Worm (Caenorhabditis elegans) whole organism, early embryonic: ENCODE results near the gene T27A1.3.

Experiments
- flt-1 ChIP-seq: fragments of 200-800 bp; sonication (Bioruptor generic); IDR thresholded peaks from 2 replicates; pipeline ENCODE4 v1.3.6; 2022; ENCODE audit warnings: missing genetic modification characterization, missing compliant biosample characterization
- hmg-4 ChIP-seq: fragments of 200-800 bp; sonication (Bioruptor generic); optimal IDR thresholded peaks from 2 replicates; lab custom pipeline; 2018; ENCODE audit warnings: mild to moderate bottlenecking, missing genetic modification characterization, missing compliant biosample characterization
- tbx-37 ChIP-seq: fragments of 200-800 bp; sonication (Bioruptor generic); conservative IDR thresholded peaks from 2 replicates; pipeline ENCODE4 v1.3.6; 2022; ENCODE audit warnings: missing genetic modification reagents, missing genetic modification characterization, missing compliant biosample characterization

ce11 chrII:546405-546804, 11.1 kb downstream of the T27A1.3 start, which contains the start of gene mlt-10:
- no peak for TF ChIP-seq flt-1 (GFP tag; lab: Robert Waterston, UW)
- TF ChIP-seq hmg-4 (GFP tag; lab: Kevin White, UChicago) = no peak
- TF ChIP-seq tbx-37 = no peak
